Worm (Caenorhabditis elegans): ENCODE measurements around the gene clec-85.

- TF ChIP-seq mdl-1 (tag; optimal IDR thresholded peaks at IDR 0.05) (no peak), nhr-19 (GFP tag; conservative IDR thresholded peaks at IDR 0.05) (no peak), nhr-76 (tag; optimal IDR thresholded peaks at IDR 0.05) (no peak), elt-2 (tag; optimal IDR thresholded peaks at IDR 0.05) (no peak), fkh-10 (GFP tag; optimal IDR thresholded peaks at IDR 0.05) (no peak), grh-1 (GFP tag; IDR thresholded peaks at IDR 0.05) (no peak), skn-1 (tag; optimal IDR thresholded peaks at IDR 0.05) (no peak), pag-3 (tag; optimal IDR thresholded peaks at IDR 0.05; ENCODE audit: borderline replicate concordance, insufficient read depth) (no peak), lin-39 (tag; optimal IDR thresholded peaks at IDR 0.05) (no peak), jun-1 (tag; optimal IDR thresholded peaks at IDR 0.05) (no peak), ceh-82 (tag; optimal IDR thresholded peaks at IDR 0.05) (no peak), fos-1 (tag; optimal IDR thresholded peaks at IDR 0.05) (no peak)
These were observed 37.9 kb downstream of the clec-85 start for ce11 chrIV:2888496-2889101.
